Fruit fly (Drosophila melanogaster) S2 (cell line): ENCODE measurements around the gene CG10431.

ENCODE experiments used
- CG8478 ChIP-seq: fragments of >200 bp; optimal IDR thresholded peaks from 2 replicates; lab custom pipeline; 2018
- CTCF ChIP-seq, 2 experiments: fragments of >200 bp; optimal IDR thresholded peaks; 2 replicates each; lab custom pipeline; 2018

The CG10431 gene

dm6 chr2L:18968370-18969105 is 6.0 kb upstream of the CG10431 start, which contains the start of the genes Nak and Tango6:
Nak (minus strand) TSS chr2L:18968744.
Tango6 (plus strand) TSS chr2L:18969028.
- no peak for TF ChIP-seq CG8478
- TF ChIP-seq CTCF (optimal IDR thresholded peaks at IDR 0.05; lab: Kevin White, UChicago), result no peak

DNA sequence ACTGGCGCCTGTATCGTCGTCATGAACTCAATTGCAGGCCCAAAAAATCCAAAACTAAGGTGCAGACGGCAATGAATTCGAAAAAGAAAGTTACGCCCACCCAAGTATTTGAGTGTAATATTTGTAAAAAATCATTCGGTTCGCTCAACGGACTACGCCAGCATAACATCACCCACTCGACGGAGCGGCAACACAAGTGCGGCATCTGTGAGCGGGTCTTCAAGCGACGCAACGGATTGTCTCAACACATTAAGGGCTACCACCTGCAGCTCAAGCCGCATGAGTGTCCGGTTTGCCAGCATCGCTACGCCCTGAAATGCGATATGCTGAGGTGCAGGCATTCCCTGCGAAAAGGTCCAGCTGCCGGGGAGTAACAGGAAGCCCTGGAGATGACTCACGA is 2.2 kb downstream of the CG10431 start:
- TF ChIP-seq CG8478 (no peak), CTCF (optimal IDR thresholded peaks at IDR 0.05; lab: Kevin White, UChicago) (no peak)

DNA sequence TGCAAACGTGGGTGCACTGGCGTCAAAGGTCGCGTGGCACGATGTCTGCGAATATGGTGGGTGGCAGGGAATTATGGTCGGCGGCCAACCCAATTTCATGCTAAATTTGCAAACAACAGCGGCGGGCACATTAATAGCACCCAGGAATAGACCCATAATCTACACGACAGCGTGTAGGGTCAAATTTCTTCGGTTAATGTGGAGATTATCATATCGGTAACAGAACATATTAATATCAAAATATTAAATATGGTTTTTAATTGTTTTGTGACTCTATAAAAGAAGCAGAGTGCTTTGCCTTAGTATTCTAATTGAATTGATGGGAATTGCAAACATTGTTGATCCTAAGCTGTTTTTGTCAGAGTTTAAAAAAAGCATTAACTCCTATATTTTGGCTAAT is 4.4 kb downstream of the CG10431 start:
- TF ChIP-seq CG8478 (no peak), CTCF (optimal IDR thresholded peaks at IDR 0.05; lab: Kevin White, UChicago) (no peak)

- TF ChIP-seq CG8478 (no peak), CTCF (optimal IDR thresholded peaks at IDR 0.05; lab: Kevin White, UChicago) (no peak)
These were observed 4.9 kb downstream of the CG10431 start for dm6 chr2L:18979407-18979806.

DNA sequence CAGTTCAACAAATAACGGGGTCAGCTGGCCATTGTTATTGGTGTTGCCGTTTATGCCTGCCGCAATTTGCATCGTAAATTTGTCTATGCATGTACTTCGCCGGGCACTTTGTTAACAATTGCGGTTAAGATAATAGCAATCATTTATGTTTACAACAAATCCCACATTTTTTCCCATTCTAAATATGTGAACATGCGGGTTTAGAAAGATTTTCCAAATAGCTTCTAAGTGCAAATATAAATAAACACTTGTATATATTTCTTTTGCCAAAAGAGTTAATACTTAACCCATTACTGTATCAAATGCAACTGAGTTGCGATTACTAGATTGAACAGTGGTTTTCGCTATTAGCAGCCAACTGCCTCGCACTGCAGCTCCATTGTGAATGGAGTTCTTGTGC is 6.5 kb downstream of the CG10431 start:
- no peak for TF ChIP-seq CTCF (optimal IDR thresholded peaks at IDR 0.05; lab: Kevin White, UChicago)
- TF ChIP-seq CG8478, result no peak

dm6 chr2L:18981484-18981883 is 7.0 kb downstream of the CG10431 start:
- TF ChIP-seq CTCF (optimal IDR thresholded peaks at IDR 0.05; lab: Kevin White, UChicago), result no peak
- no peak for TF ChIP-seq CG8478

DNA sequence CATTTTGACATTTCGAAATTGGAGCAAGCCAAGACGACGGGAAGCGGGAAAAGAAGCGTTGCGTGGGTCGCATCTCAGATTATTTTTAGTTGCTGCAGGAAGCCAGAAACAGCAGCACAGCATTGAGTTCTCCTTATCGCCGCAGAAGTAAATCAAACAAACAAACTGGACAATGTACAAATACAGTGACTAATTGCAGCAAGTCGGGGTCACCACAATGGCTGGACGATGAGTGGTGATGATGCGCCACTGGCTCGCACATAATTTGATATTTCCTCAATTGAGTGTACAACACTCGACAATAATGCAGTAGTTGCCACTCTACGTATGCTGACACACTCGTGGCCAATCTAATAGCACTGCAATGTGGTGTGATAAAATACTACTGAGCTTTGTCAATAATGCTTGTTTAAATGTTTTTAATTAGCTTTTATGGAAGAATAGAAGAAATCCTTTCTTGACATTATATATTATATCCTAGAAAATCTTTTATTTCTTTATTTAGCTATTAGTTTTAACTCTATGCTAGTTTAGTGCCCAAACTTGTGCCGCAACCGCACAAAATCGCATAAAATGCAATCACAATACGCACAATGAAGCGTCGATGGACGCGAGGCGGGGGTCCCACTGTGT is 7.6 kb downstream of the CG10431 start:
- no peak for TF ChIP-seq CTCF (optimal IDR thresholded peaks at IDR 0.05; lab: Kevin White, UChicago)
- TF ChIP-seq CG8478, result no peak

dm6 chr2L:18982826-18983758 is 8.6 kb downstream of the CG10431 start:
- TF ChIP-seq CG8478 (no peak), CTCF (optimal IDR thresholded peaks at IDR 0.05; lab: Kevin White, UChicago) (no peak)

DNA sequence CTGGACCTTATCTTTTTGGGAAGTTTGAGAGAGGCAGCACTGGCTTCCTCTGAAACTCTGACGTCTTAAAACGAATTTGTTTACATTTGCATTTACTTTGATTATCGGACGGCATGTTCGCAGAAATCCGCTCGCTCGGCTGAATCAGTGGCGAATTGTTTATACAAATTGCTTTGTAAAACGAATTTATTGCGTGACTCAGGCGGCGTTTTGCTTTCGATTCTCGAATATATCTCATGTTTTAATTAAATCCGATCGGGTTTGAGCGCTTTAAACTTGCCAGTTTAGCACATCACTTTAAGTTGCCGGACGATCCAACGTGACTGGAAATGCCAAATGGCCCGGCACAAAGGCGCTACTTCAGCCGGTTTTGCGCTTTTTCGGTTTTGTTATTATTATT is 9.6 kb downstream of the CG10431 start:
- TF ChIP-seq CTCF (optimal IDR thresholded peaks at IDR 0.05; lab: Kevin White, UChicago) (no peak), CG8478 (no peak)

- TF ChIP-seq CTCF (optimal IDR thresholded peaks at IDR 0.05; lab: Kevin White, UChicago) (no peak), CG8478 (no peak)
These were observed 11.0 kb downstream of the CG10431 start for dm6 chr2L:18985201-18986124.

dm6 chr2L:18986125-18986498 is 11.6 kb downstream of the CG10431 start:
- no peak for TF ChIP-seq CG8478
- TF ChIP-seq CTCF (optimal IDR thresholded peaks at IDR 0.05; lab: Kevin White, UChicago), result no peak

DNA sequence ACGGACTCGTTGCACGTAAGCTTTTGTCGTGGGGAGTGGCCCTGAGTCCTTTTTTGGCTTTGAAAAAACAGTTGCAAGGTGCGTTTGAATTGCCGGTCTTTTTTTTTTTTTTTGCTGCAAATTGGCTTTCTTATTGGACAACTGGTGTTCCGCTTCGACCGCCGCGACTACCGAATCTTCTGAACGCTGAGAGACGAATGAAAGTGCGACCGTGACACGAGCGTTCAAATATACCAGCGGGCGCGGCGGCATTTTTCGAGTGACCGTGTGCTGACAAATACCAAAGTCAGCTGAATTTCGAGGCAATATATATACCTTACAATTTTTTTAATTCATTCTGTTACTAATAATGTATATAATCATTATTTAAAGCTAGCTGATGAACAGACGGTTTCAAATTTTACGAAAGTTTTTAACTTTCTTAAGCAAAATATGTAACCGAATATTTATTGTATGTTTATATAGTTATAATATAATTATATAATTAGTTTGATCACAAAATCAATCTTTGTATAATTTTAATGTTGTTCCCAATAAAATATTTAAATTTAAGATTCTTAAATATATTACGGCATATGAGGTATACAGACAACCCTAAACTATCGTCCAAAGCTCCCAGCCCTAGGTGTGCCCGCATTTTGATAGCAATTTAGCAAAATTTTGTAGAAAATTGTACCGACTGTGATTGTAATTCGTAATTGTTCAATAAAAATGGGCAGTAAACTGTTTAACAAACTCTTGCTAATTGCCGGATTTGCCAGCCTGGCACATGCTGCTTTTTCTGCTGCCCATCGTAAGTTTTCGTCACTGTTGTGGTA is 12.8 kb downstream of the CG10431 start, which contains the start of the genes Swip-1 and EMC5:
Swip-1 (minus strand) TSS at position 203 of the 818 bp plus-strand sequence.
EMC5 (plus strand) TSS at position 630 of the 818 bp plus-strand sequence.
- TF ChIP-seq CG8478 (no peak), CTCF (optimal IDR thresholded peaks at IDR 0.05; lab: Kevin White, UChicago) (no peak)

- no peak for TF ChIP-seq CTCF (optimal IDR thresholded peaks at IDR 0.05; lab: Kevin White, UChicago)
- no peak for TF ChIP-seq CG8478
These were observed 15.6 kb downstream of the CG10431 start, which contains the start of gene CG15170 for dm6 chr2L:18990133-18990532. CG15170 (minus strand) TSS chr2L:18990233.
